Worm (Caenorhabditis elegans) whole organism, young adult: ENCODE results near the gene Y67A10A.3.
"Not testable (repeated sequence)": the region's sequence is repeated elsewhere in the genome, so short reads cannot be mapped to it uniquely, and the experiment has no call there.

Source experiments
- B0019.2 ChIP-seq: fragments of 200-800 bp; sonication (Bioruptor generic); conservative IDR thresholded peaks from 2 replicates; pipeline ENCODE4 v1.3.6; 2022; ENCODE audit warnings: missing genetic modification reagents, missing genetic modification characterization, missing compliant biosample characterization
- B0035.1 ChIP-seq: sonication (generic microtip); optimal IDR thresholded peaks from 2 replicates; lab custom pipeline; 2016; ENCODE audit warnings: missing genetic modification characterization, mild to moderate bottlenecking, missing compliant biosample characterization, missing genotype, missing genetic modification reagents
- C06A6.2 ChIP-seq: fragments of 200-800 bp; sonication (Bioruptor generic); conservative IDR thresholded peaks from 2 replicates; pipeline ENCODE4 v1.3.6; 2022; ENCODE audit warnings: missing genetic modification characterization, missing compliant biosample characterization
- F22D6.2 ChIP-seq: sonication (generic microtip); optimal IDR thresholded peaks from 2 replicates; lab custom pipeline; 2016; ENCODE audit warnings: mild to moderate bottlenecking, missing genetic modification characterization, missing compliant biosample characterization
- F33H1.4 ChIP-seq: fragments of 200-800 bp; sonication (Bioruptor generic); IDR thresholded peaks from 2 replicates; pipeline ENCODE4 v1.3.6; 2022; ENCODE audit warnings: missing genetic modification reagents, missing genetic modification characterization, missing compliant biosample characterization
- F39B2.1 ChIP-seq: fragments of 200-800 bp; sonication (Bioruptor generic); IDR thresholded peaks from 2 replicates; pipeline ENCODE4 v1.3.6; 2022; ENCODE audit warnings: missing genetic modification reagents, missing genetic modification characterization, missing compliant biosample characterization
- F49E8.2 ChIP-seq: sonication (generic microtip); optimal IDR thresholded peaks from 3 replicates; lab custom pipeline; 2017; ENCODE audit warnings: missing genetic modification characterization, mild to moderate bottlenecking, missing compliant biosample characterization, antibody characterized with exemption, moderate library complexity; ENCODE audit not compliant: insufficient read depth
- Y53G8AR.9 ChIP-seq: fragments of 200-800 bp; sonication (Bioruptor generic); conservative IDR thresholded peaks from 2 replicates; pipeline ENCODE4 v1.3.6; 2022; ENCODE audit warnings: missing genetic modification reagents, missing genetic modification characterization, missing compliant biosample characterization
- akir-1 ChIP-seq: fragments of 200-800 bp; sonication (Bioruptor generic); optimal IDR thresholded peaks from 2 replicates; lab custom pipeline; 2018; ENCODE audit warnings: mild to moderate bottlenecking, missing genetic modification characterization, moderate library complexity, missing compliant biosample characterization
- aptf-2 ChIP-seq: fragments of 200-800 bp; sonication (Bioruptor generic); conservative IDR thresholded peaks from 2 replicates; pipeline ENCODE4 v1.3.6; 2022; ENCODE audit warnings: missing genetic modification reagents, missing genetic modification characterization, missing compliant biosample characterization
- attf-5 ChIP-seq: fragments of 200-800 bp; sonication (Bioruptor generic); optimal IDR thresholded peaks from 2 replicates; lab custom pipeline; 2018; ENCODE audit warnings: mild to moderate bottlenecking, missing genetic modification characterization, missing compliant biosample characterization
- attf-6 ChIP-seq: fragments of 200-800 bp; sonication (Bioruptor generic); IDR thresholded peaks from 2 replicates; pipeline ENCODE4 v1.3.6; 2022; ENCODE audit warnings: missing genetic modification reagents, missing genetic modification characterization, missing compliant biosample characterization
- cebp-1 ChIP-seq, 2 experiments: fragments of 200-800 bp in 1 of 2; sonication (Bioruptor generic) in 1 of 2; sonication (generic microtip) in 1 of 2; IDR thresholded peaks in 1 of 2; optimal IDR thresholded peaks in 1 of 2; 2 replicates each; pipeline versions ENCODE4 v1.3.6 to Lab custom; 2017 to 2022; ENCODE audit warnings: missing compliant biosample characterization in 2 of 2, missing genetic modification characterization in 2 of 2, mild to moderate bottlenecking in 1 of 2, missing genetic modification reagents in 1 of 2, moderate library complexity in 1 of 2
- ceh-58 ChIP-seq: fragments of 200-800 bp; sonication (Bioruptor generic); IDR thresholded peaks from 2 replicates; pipeline ENCODE4 v1.3.6; 2022; ENCODE audit warnings: missing genetic modification characterization, missing compliant biosample characterization
- die-1 ChIP-seq: sonication (generic microtip); optimal IDR thresholded peaks from 2 replicates; lab custom pipeline; 2016; ENCODE audit warnings: missing genotype, mild to moderate bottlenecking, missing genetic modification characterization, missing compliant biosample characterization
- dox-1 ChIP-seq: fragments of 200-800 bp; sonication (Bioruptor generic); IDR thresholded peaks from 2 replicates; pipeline ENCODE4 v1.3.6; 2022; ENCODE audit warnings: missing genetic modification reagents, missing genetic modification characterization, missing compliant biosample characterization
- dpff-1 ChIP-seq: sonication (generic microtip); optimal IDR thresholded peaks from 2 replicates; lab custom pipeline; 2017; ENCODE audit warnings: mild to moderate bottlenecking, missing genetic modification characterization, missing compliant biosample characterization
- hmg-1.2 ChIP-seq: fragments of 200-800 bp; sonication (Bioruptor generic); IDR thresholded peaks from 2 replicates; pipeline ENCODE4 v1.3.6; 2022; ENCODE audit warnings: missing genetic modification reagents, missing genetic modification characterization, missing compliant biosample characterization
- hmg-20 ChIP-seq: fragments of 200-800 bp; sonication (Bioruptor generic); IDR thresholded peaks from 2 replicates; pipeline ENCODE4 v1.3.6; 2022; ENCODE audit warnings: missing genetic modification reagents, missing genetic modification characterization, missing compliant biosample characterization
- lsl-1 ChIP-seq: fragments of 200-800 bp; sonication (Bioruptor generic); optimal IDR thresholded peaks from 2 replicates; lab custom pipeline; 2018; ENCODE audit warnings: mild to moderate bottlenecking, missing genetic modification characterization, moderate library complexity, missing compliant biosample characterization
- madf-3 ChIP-seq: fragments of 200-800 bp; sonication (Bioruptor generic); IDR thresholded peaks from 2 replicates; pipeline ENCODE4 v1.3.6; 2022; ENCODE audit warnings: missing genetic modification reagents, missing genetic modification characterization, missing compliant biosample characterization
- mel-28 ChIP-seq: sonication (generic microtip); optimal IDR thresholded peaks from 2 replicates; lab custom pipeline; 2016; ENCODE audit warnings: borderline replicate concordance, mild to moderate bottlenecking, missing genetic modification characterization, missing compliant biosample characterization
- nfya-1 ChIP-seq: sonication (generic microtip); optimal IDR thresholded peaks from 2 replicates; lab custom pipeline; 2017; ENCODE audit warnings: antibody characterized with exemption, missing compliant biosample characterization, missing genetic modification characterization, borderline replicate concordance; ENCODE audit not compliant: insufficient read depth
- nfya-2 ChIP-seq: fragments of 200-800 bp; sonication (Bioruptor generic); IDR thresholded peaks from 2 replicates; pipeline ENCODE4 v1.3.6; 2022; ENCODE audit warnings: missing genetic modification reagents, missing genetic modification characterization, missing compliant biosample characterization
- nhr-179 ChIP-seq: sonication (generic microtip); optimal IDR thresholded peaks from 2 replicates; lab custom pipeline; 2016; ENCODE audit warnings: mild to moderate bottlenecking, missing genetic modification characterization, missing compliant biosample characterization
- pha-4 ChIP-seq: fragments of 150-350 bp; sonication (generic microtip); optimal IDR thresholded peaks from 2 replicates; lab custom pipeline; 2014; ENCODE audit warnings: missing biosample characterization, missing genetic modification reagents, missing genetic modification characterization
- snpc-1.1 ChIP-seq: sonication (generic microtip); optimal IDR thresholded peaks from 2 replicates; lab custom pipeline; 2017; ENCODE audit warnings: missing genetic modification characterization, mild to moderate bottlenecking, missing compliant biosample characterization, antibody characterized with exemption, moderate library complexity, missing genotype, missing genetic modification reagents; ENCODE audit not compliant: insufficient read depth
- snpc-3.4 ChIP-seq: sonication (generic microtip); optimal IDR thresholded peaks from 2 replicates; lab custom pipeline; 2017; ENCODE audit warnings: missing genetic modification characterization, mild to moderate bottlenecking, missing compliant biosample characterization, antibody characterized with exemption, moderate library complexity, missing genotype, missing genetic modification reagents
- snpc-4 ChIP-seq, 5 experiments: fragments of 150-350 bp in 1 of 5; sonication (generic microtip) in 4 of 5; optimal IDR thresholded peaks; 2 replicates each; lab custom pipeline; 2014 to 2018; ENCODE audit warnings: missing genetic modification characterization in 5 of 5, missing biosample characterization in 3 of 5, antibody characterized with exemption in 2 of 5, mild to moderate bottlenecking in 2 of 5, missing compliant biosample characterization in 2 of 5, missing genotype in 2 of 5, moderate library complexity in 2 of 5, missing genetic modification reagents in 1 of 5
- somi-1 ChIP-seq: fragments of 200-800 bp; sonication (Bioruptor generic); optimal IDR thresholded peaks from 2 replicates; lab custom pipeline; 2018; ENCODE audit warnings: mild to moderate bottlenecking, missing genetic modification characterization, missing compliant biosample characterization
- tbx-9 ChIP-seq: sonication (generic microtip); optimal IDR thresholded peaks from 2 replicates; lab custom pipeline; 2016; ENCODE audit warnings: borderline replicate concordance, missing genetic modification characterization, inconsistent platforms, missing compliant biosample characterization
- ztf-26 ChIP-seq: sonication (generic microtip); optimal IDR thresholded peaks from 2 replicates; lab custom pipeline; 2017; ENCODE audit warnings: missing genetic modification characterization, missing compliant biosample characterization

Gene Y67A10A.3

DNA sequence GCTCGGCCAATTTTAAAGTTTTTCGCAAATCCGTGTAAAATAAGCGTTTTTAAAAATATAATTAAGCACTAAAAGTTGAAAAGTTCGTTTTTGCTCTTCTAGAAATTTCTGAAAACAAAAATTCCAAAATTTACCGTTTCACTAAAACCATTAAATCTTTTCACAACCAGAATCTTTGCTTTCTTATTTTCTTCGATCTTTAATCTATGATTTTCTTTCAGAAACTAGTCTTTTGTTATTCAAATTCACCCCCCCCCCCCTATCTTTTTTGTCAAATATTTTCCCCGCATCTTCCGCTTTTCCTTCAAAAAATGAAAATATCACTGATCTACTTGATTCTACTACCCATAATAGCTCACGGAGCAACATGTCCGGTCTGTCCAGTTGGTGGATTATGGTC lies 5.4 kb upstream of the Y67A10A.3 start, which contains the start of gene Y67A10A.11:
Gene Y67A10A.11 (plus strand): TSS at position 301 of the 400 bp plus-strand sequence.
- TF ChIP-seq die-1 (tag; lab: Kevin White, UChicago), result no peak
- TF ChIP-seq B0019.2, result no peak
- no peak for TF ChIP-seq nhr-179
- TF ChIP-seq dox-1 (GFP tag; lab: Robert Waterston, UW), result no peak
- no peak for TF ChIP-seq ceh-58 (GFP tag; lab: Robert Waterston, UW)
- TF ChIP-seq C06A6.2 (GFP tag; lab: Robert Waterston, UW), result no peak
- no peak for TF ChIP-seq nfya-2 (GFP tag; lab: Robert Waterston, UW)
- TF ChIP-seq madf-3, result no peak
- TF ChIP-seq dpff-1 (tag; lab: Kevin White, UChicago), result no peak
- TF ChIP-seq snpc-3.4, result no peak
- TF ChIP-seq aptf-2, result no peak
- TF ChIP-seq F39B2.1, result no peak
- no peak for TF ChIP-seq somi-1
- TF ChIP-seq Y53G8AR.9 (GFP tag; lab: Robert Waterston, UW), result no peak
- TF ChIP-seq F49E8.2 (tag; lab: Kevin White, UChicago), result no peak
- TF ChIP-seq pha-4 (tag; lab: Kevin White, UChicago), result no peak

DNA sequence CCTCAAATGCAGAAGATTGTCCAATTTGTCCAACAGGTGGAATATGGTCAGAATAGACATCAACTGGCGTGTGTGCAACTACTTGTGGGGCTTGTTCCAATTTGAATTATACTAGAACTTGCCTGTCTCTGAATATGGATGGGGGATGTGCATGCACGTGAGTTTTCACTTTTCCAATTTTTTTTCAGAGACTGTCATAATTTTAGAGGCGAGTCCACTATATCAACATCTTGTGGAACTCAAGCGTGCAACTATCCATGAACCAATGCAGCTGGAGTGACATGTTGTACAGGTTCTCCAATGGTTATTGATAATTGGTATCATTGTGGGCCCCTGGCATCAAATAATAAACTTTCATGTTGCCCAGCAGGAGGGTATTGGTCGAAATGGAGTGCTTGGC lies 3.5 kb upstream of the Y67A10A.3 start, which contains the start of gene Y67A10A.2:
Gene Y67A10A.2 (plus strand): TSS at position 301 of the 400 bp plus-strand sequence.
- TF ChIP-seq F22D6.2 (no peak), attf-5 (no peak), hmg-20 (GFP tag; lab: Robert Waterston, UW) (no peak), nfya-1 (no peak), hmg-1.2 (GFP tag; lab: Robert Waterston, UW) (no peak), lsl-1 (GFP tag; lab: Kevin White, UChicago) (no peak), ztf-26 (tag; lab: Kevin White, UChicago) (no peak), mel-28 (no peak), F33H1.4 (GFP tag; lab: Robert Waterston, UW) (no peak)
- TF ChIP-seq, all 124 proteins: peak for 0

DNA sequence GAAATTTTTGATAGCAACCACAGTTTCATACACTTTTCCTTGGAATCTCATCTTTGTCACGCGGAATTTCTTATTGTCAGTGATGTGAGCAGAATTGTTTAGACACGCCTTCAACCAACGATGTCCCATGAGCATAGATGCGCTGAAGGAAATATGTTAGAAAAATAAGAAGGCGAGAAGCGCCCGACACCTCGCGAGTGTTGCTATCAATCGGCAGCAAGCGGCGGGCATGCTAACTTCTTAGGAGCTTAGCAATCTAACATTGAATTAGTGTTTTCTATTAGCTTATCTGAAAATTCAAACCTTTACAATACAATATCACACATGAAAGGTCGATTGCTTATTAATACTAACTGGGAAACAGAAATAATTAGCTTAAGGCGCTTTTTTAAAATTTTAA lies 1.5 kb upstream of the Y67A10A.3 start:
- TF ChIP-seq cebp-1 (GFP tag; IDR thresholded peaks at IDR 0.05; lab: Robert Waterston, UW), result no peak
- TF ChIP-seq cebp-1 (tag; optimal IDR thresholded peaks at IDR 0.05; lab: Kevin White, UChicago), result no peak
- TF ChIP-seq snpc-4 (GFP tag; optimal IDR thresholded peaks at IDR 0.05; lab: Kevin White, UChicago), result no peak
- peak in 2 of 4 experiments; percentile 58 to 61 for TF ChIP-seq snpc-4 (tag; optimal IDR thresholded peaks at IDR 0.05; lab: Kevin White, UChicago)
- TF ChIP-seq B0035.1 (tag; lab: Kevin White, UChicago), result no peak
- no peak for TF ChIP-seq tbx-9
- no peak for TF ChIP-seq akir-1 (GFP tag; lab: Kevin White, UChicago)

DNA sequence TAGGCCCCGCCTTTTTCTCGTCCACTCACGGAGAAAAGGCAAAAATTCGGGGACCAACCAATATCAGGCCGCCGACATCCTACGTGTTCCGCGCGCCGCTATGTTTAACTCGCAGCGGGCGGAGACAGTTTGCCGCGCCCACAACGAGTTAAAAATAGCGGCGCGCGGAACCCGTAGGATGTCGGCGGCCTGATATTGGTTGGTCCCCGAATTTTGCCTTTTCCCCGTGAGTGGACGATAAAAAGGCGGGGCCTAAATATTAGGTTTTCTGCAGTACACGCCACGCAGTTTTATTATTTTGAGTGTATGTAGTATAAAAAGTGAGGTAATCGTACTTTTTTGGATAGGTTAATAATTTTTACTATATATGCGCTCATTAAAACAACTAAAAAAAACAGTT lies 6.0 kb downstream of the Y67A10A.3 start:
- peak; percentile 39 for TF ChIP-seq snpc-1.1 (tag; lab: Kevin White, UChicago)
- TF ChIP-seq snpc-4 (GFP tag; optimal IDR thresholded peaks at IDR 0.05; lab: Kevin White, UChicago), result not testable (repeated sequence)
- TF ChIP-seq snpc-4 (tag; optimal IDR thresholded peaks at IDR 0.05; lab: Kevin White, UChicago), result peak in 3 of 4 experiments; percentile 31 to 95 (median 55)
- peak; percentile 80; the same call in 1 of the 2 replicates for TF ChIP-seq attf-6 (GFP tag; lab: Robert Waterston, UW)
